Fruit fly (Drosophila melanogaster) whole organism, adult: ENCODE data around the gene CG14805.

Source experiments
- CG11617 ChIP-seq: fragments of 200-800 bp; sonication (Bioruptor generic); optimal IDR thresholded peaks from 2 replicates; lab custom pipeline; 2017; ENCODE audit warnings: mild to moderate bottlenecking, missing biosample characterization, missing genetic modification reagents, missing genetic modification characterization
- CG12768 ChIP-seq: fragments of 200-800 bp; sonication (Bioruptor generic); optimal IDR thresholded peaks from 2 replicates; lab custom pipeline; 2017; ENCODE audit warnings: missing biosample characterization, missing genetic modification characterization, mild to moderate bottlenecking, moderate library complexity, missing genetic modification reagents
- CG14711 ChIP-seq: fragments of 200-800 bp; sonication (Bioruptor generic); optimal IDR thresholded peaks from 2 replicates; lab custom pipeline; 2018; ENCODE audit warnings: missing biosample characterization, mild to moderate bottlenecking, missing genetic modification characterization, moderate library complexity
- CG1620 ChIP-seq: fragments of 200-800 bp; sonication (Bioruptor generic); optimal IDR thresholded peaks from 2 replicates; lab custom pipeline; 2016; ENCODE audit warnings: missing biosample characterization, missing genetic modification characterization
- CG33017 ChIP-seq: fragments of 200-800 bp; sonication (Bioruptor generic); optimal IDR thresholded peaks from 2 replicates; lab custom pipeline; 2018; ENCODE audit warnings: missing biosample characterization, mild to moderate bottlenecking, missing genetic modification characterization, moderate library complexity
- CG5204 ChIP-seq: fragments of 200-800 bp; sonication (Bioruptor generic); optimal IDR thresholded peaks from 2 replicates; lab custom pipeline; 2016; ENCODE audit warnings: missing biosample characterization, missing genetic modification characterization
- CG7045 ChIP-seq: fragments of 200-800 bp; sonication (Bioruptor generic); optimal IDR thresholded peaks from 2 replicates; lab custom pipeline; 2017; ENCODE audit warnings: missing biosample characterization, mild to moderate bottlenecking, missing genetic modification characterization
- CG7101 ChIP-seq: fragments of 200-800 bp; sonication (Bioruptor generic); optimal IDR thresholded peaks from 2 replicates; lab custom pipeline; 2018; ENCODE audit warnings: missing biosample characterization, mild to moderate bottlenecking, missing genetic modification characterization, moderate library complexity
- Clk ChIP-seq: fragments of 200-800 bp; sonication (Bioruptor generic); optimal IDR thresholded peaks from 2 replicates; lab custom pipeline; 2017; ENCODE audit warnings: missing biosample characterization, missing genetic modification characterization
- Crg-1 ChIP-seq: fragments of 200-800 bp; sonication (Bioruptor generic); optimal IDR thresholded peaks from 2 replicates; lab custom pipeline; 2016; ENCODE audit warnings: missing biosample characterization, missing genetic modification characterization
- Hr96 ChIP-seq: fragments of 200-800 bp; sonication (Bioruptor generic); optimal IDR thresholded peaks from 2 replicates; lab custom pipeline; 2016; ENCODE audit warnings: missing biosample characterization, missing genetic modification characterization
- Mnt ChIP-seq: fragments of 200-800 bp; sonication (Bioruptor generic); optimal IDR thresholded peaks from 2 replicates; lab custom pipeline; 2016; ENCODE audit warnings: missing biosample characterization, mild to moderate bottlenecking, missing genetic modification characterization
- bab1 ChIP-seq: fragments of 200-800 bp; sonication (Bioruptor generic); optimal IDR thresholded peaks from 3 replicates; lab custom pipeline; 2019; ENCODE audit warnings: missing biosample characterization, mild to moderate bottlenecking, missing genetic modification characterization, moderate library complexity
- cic ChIP-seq: fragments of 200-800 bp; sonication (Bioruptor generic); optimal IDR thresholded peaks from 2 replicates; lab custom pipeline; 2017; ENCODE audit warnings: missing biosample characterization, mild to moderate bottlenecking, missing genetic modification characterization, moderate library complexity
- cnc ChIP-seq, 2 experiments: fragments of >200 bp; optimal IDR thresholded peaks; 2 replicates each; lab custom pipeline; 2017
- kay ChIP-seq: fragments of 200-800 bp; sonication (Bioruptor generic); peaks from one replicate; lab custom pipeline; 2016; ENCODE audit warnings: missing biosample characterization, missing genetic modification characterization, borderline replicate concordance
- ovo ChIP-seq: fragments of 200-800 bp; sonication (Bioruptor generic); optimal IDR thresholded peaks from 2 replicates; lab custom pipeline; 2016; ENCODE audit warnings: missing biosample characterization, missing genetic modification characterization
- pad ChIP-seq: fragments of 200-800 bp; sonication (Bioruptor generic); optimal IDR thresholded peaks from 3 replicates; lab custom pipeline; 2017; ENCODE audit warnings: missing biosample characterization, missing genetic modification characterization, mild to moderate bottlenecking, moderate library complexity, missing genetic modification reagents
- tj ChIP-seq: fragments of 200-800 bp; sonication (Bioruptor generic); optimal IDR thresholded peaks from 3 replicates; lab custom pipeline; 2017; ENCODE audit warnings: missing biosample characterization, mild to moderate bottlenecking, missing genetic modification characterization, moderate library complexity
- toe ChIP-seq: fragments of 200-800 bp; sonication (Bioruptor generic); optimal IDR thresholded peaks from 2 replicates; lab custom pipeline; 2016; ENCODE audit warnings: missing biosample characterization, missing genetic modification characterization

Gene CG14805

dm6 chrX:1908757-1909156 lies 31.6 kb downstream of the CG14805 start, which contains the start of the genes Edem1 and Rbcn-3B:
Edem1 (minus strand) TSS chrX:1908827.
Rbcn-3B (plus strand) TSS chrX:1908920.
- TF ChIP-seq Clk, result no peak
- TF ChIP-seq CG12768 (GFP tag; lab: Kevin White, UChicago), result peak; percentile 7
- TF ChIP-seq bab1 (GFP tag; lab: Kevin White, UChicago), result peak; percentile 48
- TF ChIP-seq CG14711 (tag; lab: Kevin White, UChicago), result peak; percentile 97
- TF ChIP-seq Mnt (GFP tag; lab: Kevin White, UChicago), result peak; percentile 70

DNA sequence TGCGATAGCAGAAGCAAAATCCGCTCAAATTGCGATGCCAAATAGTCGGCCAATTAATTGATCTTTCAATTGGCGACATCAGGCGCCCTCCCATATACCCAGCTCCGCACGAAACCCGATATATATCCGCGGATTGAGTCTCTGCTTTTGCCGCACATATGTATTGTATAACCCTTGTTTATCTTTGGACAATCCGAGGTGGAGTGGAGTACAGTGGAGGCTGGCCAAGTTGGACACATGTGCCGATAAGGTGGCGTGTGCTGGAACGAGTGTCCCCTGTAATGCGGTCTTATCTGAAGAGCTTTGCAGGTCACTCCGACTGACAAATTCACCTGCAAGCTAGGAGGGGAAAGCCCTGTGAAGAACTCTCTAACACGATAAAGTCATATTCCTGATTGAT lies 32.4 kb downstream of the CG14805 start:
- TF ChIP-seq pad (GFP tag; lab: Kevin White, UChicago) (peak; percentile 23), CG12768 (GFP tag; lab: Kevin White, UChicago) (no peak), tj (GFP tag; lab: Kevin White, UChicago) (no peak), Crg-1 (GFP tag; lab: Kevin White, UChicago) (no peak), Mnt (GFP tag; lab: Kevin White, UChicago) (peak; percentile 28), cic (GFP tag; lab: Kevin White, UChicago) (peak; percentile 20)

- TF ChIP-seq CG5204 (GFP tag; lab: Kevin White, UChicago) (no peak), CG7101 (tag; lab: Kevin White, UChicago) (peak; percentile 15), CG14711 (tag; lab: Kevin White, UChicago) (peak; percentile 58), tj (GFP tag; lab: Kevin White, UChicago) (no peak), cic (GFP tag; lab: Kevin White, UChicago) (peak; percentile 38), Crg-1 (GFP tag; lab: Kevin White, UChicago) (no peak), pad (GFP tag; lab: Kevin White, UChicago) (peak; percentile 13), CG7045 (GFP tag; lab: Kevin White, UChicago) (no peak), Hr96 (no peak), Clk (no peak), CG12768 (GFP tag; lab: Kevin White, UChicago) (no peak), toe (GFP tag; lab: Kevin White, UChicago) (no peak), cnc (optimal IDR thresholded peaks at IDR 0.05; lab: Kevin White, UChicago) (no peak), CG33017 (tag; lab: Kevin White, UChicago) (no peak), ovo (no peak), CG11617 (GFP tag; lab: Kevin White, UChicago) (no peak), Mnt (GFP tag; lab: Kevin White, UChicago) (peak; percentile 66), CG1620 (GFP tag; lab: Kevin White, UChicago) (peak; percentile 25), bab1 (GFP tag; lab: Kevin White, UChicago) (peak; percentile 38), kay (GFP tag; lab: Kevin White, UChicago) (no peak)
Measured at dm6 chrX:1922765-1923501, 45.8 kb downstream of the CG14805 start, which contains the start of the genes eIF2Bepsilon and Ocrl. eIF2Bepsilon (minus strand) TSS chrX:1922874. Ocrl (plus strand) TSS chrX:1922981.

DNA sequence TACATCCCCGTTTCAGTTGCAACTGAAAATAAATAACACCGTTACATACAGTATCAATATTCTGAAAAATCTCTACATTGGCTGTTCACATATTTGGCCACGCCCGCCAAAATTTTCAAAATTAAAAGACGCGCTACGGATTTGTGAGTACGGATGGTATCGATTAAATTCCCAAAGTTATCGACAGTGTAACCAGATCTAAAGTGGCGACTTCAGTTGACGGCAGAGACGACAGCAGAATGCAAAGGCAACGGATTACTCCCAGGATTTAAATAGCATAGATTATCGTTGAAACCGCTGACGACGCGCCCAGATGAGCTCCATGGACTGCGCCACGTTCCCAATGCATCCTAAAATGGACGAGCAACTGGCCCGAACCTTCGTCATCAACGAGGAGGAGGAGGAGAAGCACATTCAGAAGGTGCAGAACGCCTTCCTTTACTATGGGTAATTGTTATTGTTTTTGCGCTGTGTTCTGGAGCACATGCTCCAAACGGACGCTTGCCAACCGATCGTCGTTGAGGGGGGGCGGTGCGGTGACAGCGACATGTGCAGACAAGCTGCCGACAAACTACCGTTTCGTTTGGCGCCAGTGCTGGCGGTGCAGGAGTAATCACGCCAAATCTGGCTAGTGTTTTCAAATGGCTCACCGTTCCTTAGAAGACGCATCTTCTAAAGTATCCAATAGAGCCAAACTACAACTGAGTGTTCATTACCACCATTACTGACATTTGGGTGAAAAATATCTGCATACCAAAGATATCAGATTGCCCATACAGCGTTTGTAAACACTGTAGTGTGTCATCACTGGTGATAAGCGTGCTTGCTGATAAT lies 50.6 kb downstream of the CG14805 start, which contains the start of gene CG11596:
CG11596 (plus strand) TSS at position 211 of the 834 bp plus-strand sequence.
- TF ChIP-seq pad (GFP tag; lab: Kevin White, UChicago) (peak; percentile 52), CG11617 (GFP tag; lab: Kevin White, UChicago) (peak; percentile 34), CG7101 (tag; lab: Kevin White, UChicago) (peak; percentile 18), CG7045 (GFP tag; lab: Kevin White, UChicago) (no peak), Hr96 (no peak), tj (GFP tag; lab: Kevin White, UChicago) (peak; percentile 56), ovo (peak; percentile 78), CG12768 (GFP tag; lab: Kevin White, UChicago) (no peak), bab1 (GFP tag; lab: Kevin White, UChicago) (peak; percentile 30), kay (GFP tag; lab: Kevin White, UChicago) (no peak), CG33017 (tag; lab: Kevin White, UChicago) (no peak), Mnt (GFP tag; lab: Kevin White, UChicago) (peak; percentile 97)
